Fruit fly (Drosophila melanogaster) whole organism, prepupa: ENCODE measurements around the gene CLIP-190.

Experiments
- Blimp-1 ChIP-seq: fragments of 200-800 bp; sonication (Bioruptor generic); optimal IDR thresholded peaks from 3 replicates; lab custom pipeline; 2017; ENCODE audit warnings: missing biosample characterization, missing genetic modification characterization, mild to moderate bottlenecking, moderate library complexity, missing genetic modification reagents
- CG10631 ChIP-seq: fragments of 200-800 bp; sonication (Bioruptor generic); optimal IDR thresholded peaks from 2 replicates; lab custom pipeline; 2016; ENCODE audit warnings: missing biosample characterization, missing genetic modification characterization
- CG11762 ChIP-seq: fragments of 200-800 bp; sonication (Bioruptor generic); optimal IDR thresholded peaks from 3 replicates; lab custom pipeline; 2016; ENCODE audit warnings: missing biosample characterization, missing genetic modification characterization; ENCODE audit not compliant: insufficient read depth
- CG11902 ChIP-seq: fragments of 200-800 bp; sonication (Bioruptor generic); optimal IDR thresholded peaks from 3 replicates; lab custom pipeline; 2016; ENCODE audit warnings: missing biosample characterization, missing genetic modification characterization
- CG15336 ChIP-seq: fragments of 200-800 bp; sonication (Bioruptor generic); IDR thresholded peaks from 2 replicates; pipeline ENCODE4 v1.3.6; 2022; ENCODE audit warnings: missing biosample characterization, missing genetic modification characterization
- CG1621 ChIP-seq: fragments of 200-800 bp; sonication (Bioruptor generic); optimal IDR thresholded peaks from 3 replicates; lab custom pipeline; 2018; ENCODE audit warnings: missing biosample characterization, mild to moderate bottlenecking, missing genetic modification characterization
- CG16779 ChIP-seq: fragments of 200-800 bp; sonication (Bioruptor generic); optimal IDR thresholded peaks from 3 replicates; lab custom pipeline; 2017; ENCODE audit warnings: missing biosample characterization, mild to moderate bottlenecking, missing genetic modification characterization
- CG3032 ChIP-seq: fragments of 200-800 bp; optimal IDR thresholded peaks from 2 replicates; lab custom pipeline; 2019; ENCODE audit warnings: missing biosample characterization, mild to moderate bottlenecking, missing genetic modification characterization, moderate library complexity
- CG32006 ChIP-seq: fragments of 200-800 bp; sonication (Bioruptor generic); optimal IDR thresholded peaks from 3 replicates; lab custom pipeline; 2017; ENCODE audit warnings: missing biosample characterization, mild to moderate bottlenecking, missing genetic modification characterization
- CG34406 ChIP-seq: fragments of 200-800 bp; sonication (Bioruptor generic); optimal IDR thresholded peaks from 3 replicates; lab custom pipeline; 2016; ENCODE audit warnings: missing biosample characterization, missing genetic modification characterization
- CG3919 ChIP-seq: fragments of 200-800 bp; sonication (Bioruptor generic); optimal IDR thresholded peaks from 3 replicates; lab custom pipeline; 2016; ENCODE audit warnings: missing biosample characterization, missing genetic modification characterization
- CG4318 ChIP-seq: fragments of 200-800 bp; sonication (Bioruptor generic); optimal IDR thresholded peaks from 3 replicates; lab custom pipeline; 2017; ENCODE audit warnings: missing biosample characterization, mild to moderate bottlenecking, missing genetic modification characterization
- CG6276 ChIP-seq: fragments of 200-800 bp; sonication (Bioruptor generic); optimal IDR thresholded peaks from 2 replicates; lab custom pipeline; 2017; ENCODE audit warnings: missing biosample characterization, mild to moderate bottlenecking, missing genetic modification characterization
- CG6792 ChIP-seq: fragments of 200-800 bp; sonication (Bioruptor generic); optimal IDR thresholded peaks from 3 replicates; lab custom pipeline; 2016; ENCODE audit warnings: missing biosample characterization, missing genetic modification characterization
- CG6808 ChIP-seq: fragments of 200-800 bp; sonication (Bioruptor generic); optimal IDR thresholded peaks from 3 replicates; lab custom pipeline; 2017; ENCODE audit warnings: missing biosample characterization, missing genetic modification characterization, mild to moderate bottlenecking, moderate library complexity, missing genetic modification reagents
- CG6854 ChIP-seq: fragments of 200-800 bp; sonication (Bioruptor generic); optimal IDR thresholded peaks from 2 replicates; lab custom pipeline; 2017; ENCODE audit warnings: missing biosample characterization, mild to moderate bottlenecking, missing genetic modification characterization
- CG8319 ChIP-seq: fragments of 200-800 bp; sonication (Bioruptor generic); optimal IDR thresholded peaks from 3 replicates; lab custom pipeline; 2016; ENCODE audit warnings: missing biosample characterization, missing genetic modification characterization
- CG8632 ChIP-seq: fragments of 200-800 bp; sonication (Bioruptor generic); optimal IDR thresholded peaks from 3 replicates; lab custom pipeline; 2016; ENCODE audit warnings: missing biosample characterization, missing genetic modification characterization
- Eip75B ChIP-seq: fragments of 200-800 bp; sonication (Bioruptor generic); optimal IDR thresholded peaks from 3 replicates; lab custom pipeline; 2016; ENCODE audit warnings: missing biosample characterization, missing genetic modification characterization
- Eip78C ChIP-seq: fragments of 200-800 bp; sonication (Bioruptor generic); peaks from one replicate; lab custom pipeline; 2016; ENCODE audit warnings: missing biosample characterization, missing genetic modification characterization
- Ets21C ChIP-seq: fragments of 200-800 bp; sonication (Bioruptor generic); optimal IDR thresholded peaks from 3 replicates; lab custom pipeline; 2016; ENCODE audit warnings: missing biosample characterization, missing genetic modification characterization
- Ets96B ChIP-seq: fragments of 200-800 bp; optimal IDR thresholded peaks from 2 replicates; lab custom pipeline; 2019; ENCODE audit warnings: missing biosample characterization, mild to moderate bottlenecking, missing genetic modification characterization, moderate library complexity
- Gug ChIP-seq: fragments of 200-800 bp; sonication (Bioruptor generic); IDR thresholded peaks from 2 replicates; pipeline ENCODE4 v1.3.6; 2022; ENCODE audit warnings: missing biosample characterization, missing genetic modification characterization
- Hr38 ChIP-seq: sonication (Bioruptor generic); optimal IDR thresholded peaks from 2 replicates; lab custom pipeline; 2016; ENCODE audit warnings: missing biosample characterization, missing genetic modification characterization
- Hr4 ChIP-seq: fragments of 200-800 bp; sonication (Bioruptor generic); optimal IDR thresholded peaks from 3 replicates; lab custom pipeline; 2016; ENCODE audit warnings: missing biosample characterization, missing genetic modification characterization
- Lpt ChIP-seq: fragments of 200-800 bp; sonication (Bioruptor generic); optimal IDR thresholded peaks from 3 replicates; lab custom pipeline; 2016; ENCODE audit warnings: missing biosample characterization, missing genetic modification characterization
- Met ChIP-seq: fragments of 200-800 bp; sonication (Bioruptor generic); optimal IDR thresholded peaks from 3 replicates; lab custom pipeline; 2016; ENCODE audit warnings: missing biosample characterization, missing genetic modification characterization
- Sox102F ChIP-seq: fragments of 200-800 bp; sonication (Bioruptor generic); optimal IDR thresholded peaks from 2 replicates; lab custom pipeline; 2016; ENCODE audit warnings: missing biosample characterization, mild to moderate bottlenecking, missing genetic modification characterization
- Sox14 ChIP-seq: fragments of 200-800 bp; sonication (Bioruptor generic); optimal IDR thresholded peaks from 3 replicates; lab custom pipeline; 2016; ENCODE audit warnings: missing biosample characterization, missing genetic modification characterization
- Sox15 ChIP-seq: fragments of 200-800 bp; sonication (Bioruptor generic); optimal IDR thresholded peaks from 3 replicates; lab custom pipeline; 2016; ENCODE audit warnings: missing biosample characterization, missing genetic modification characterization
- achi ChIP-seq: fragments of 200-800 bp; sonication (Bioruptor generic); optimal IDR thresholded peaks from 3 replicates; lab custom pipeline; 2016; ENCODE audit warnings: missing biosample characterization, missing genetic modification characterization
- acj6 ChIP-seq: fragments of 200-800 bp; sonication (Bioruptor generic); optimal IDR thresholded peaks from 3 replicates; lab custom pipeline; 2016; ENCODE audit warnings: missing biosample characterization, missing genetic modification characterization
- cyc ChIP-seq: fragments of 200-800 bp; sonication (Bioruptor generic); optimal IDR thresholded peaks from 3 replicates; lab custom pipeline; 2016; ENCODE audit warnings: missing biosample characterization, missing genetic modification characterization
- dac ChIP-seq: fragments of 200-800 bp; sonication (Bioruptor generic); optimal IDR thresholded peaks from 2 replicates; lab custom pipeline; 2017; ENCODE audit warnings: missing biosample characterization, mild to moderate bottlenecking, missing genetic modification characterization
- eg ChIP-seq: fragments of 200-800 bp; sonication (Bioruptor generic); IDR thresholded peaks from 3 replicates; pipeline ENCODE4 v1.3.6; 2022; ENCODE audit warnings: missing biosample characterization, missing genetic modification characterization
- fd59A ChIP-seq: fragments of 200-800 bp; sonication (Bioruptor generic); optimal IDR thresholded peaks from 2 replicates; lab custom pipeline; 2017; ENCODE audit warnings: missing biosample characterization, mild to moderate bottlenecking, missing genetic modification characterization, missing genetic modification reagents
- fd85E ChIP-seq: fragments of 200-800 bp; sonication (Bioruptor generic); optimal IDR thresholded peaks from 3 replicates; lab custom pipeline; 2016; ENCODE audit warnings: missing biosample characterization, missing genetic modification characterization
- lz ChIP-seq: fragments of 200-800 bp; sonication (Bioruptor generic); optimal IDR thresholded peaks from 3 replicates; lab custom pipeline; 2016; ENCODE audit warnings: missing biosample characterization, missing genetic modification characterization
- net ChIP-seq: fragments of 200-800 bp; sonication (Bioruptor generic); optimal IDR thresholded peaks from 3 replicates; lab custom pipeline; 2016; ENCODE audit warnings: missing biosample characterization, missing genetic modification characterization
- spab ChIP-seq: fragments of 200-800 bp; sonication (Bioruptor generic); optimal IDR thresholded peaks from 2 replicates; lab custom pipeline; 2017; ENCODE audit warnings: missing biosample characterization, mild to moderate bottlenecking, missing genetic modification characterization, missing genetic modification reagents
- ss ChIP-seq, 2 experiments: fragments of 200-800 bp; sonication (Bioruptor generic); optimal IDR thresholded peaks; 2 replicates in 1 of 2; 3 replicates in 1 of 2; lab custom pipeline; 2017 to 2018; ENCODE audit warnings: mild to moderate bottlenecking in 2 of 2, missing biosample characterization in 2 of 2, missing genetic modification characterization in 2 of 2, moderate library complexity in 1 of 2
- svp ChIP-seq: fragments of 200-800 bp; sonication (Bioruptor generic); peaks from one replicate; lab custom pipeline; 2016; ENCODE audit warnings: missing biosample characterization, missing genetic modification characterization
- topi ChIP-seq: fragments of 200-800 bp; sonication (Bioruptor generic); optimal IDR thresholded peaks from 3 replicates; lab custom pipeline; 2016; ENCODE audit warnings: missing biosample characterization, missing genetic modification characterization
- vri ChIP-seq: fragments of 200-800 bp; sonication (Bioruptor generic); optimal IDR thresholded peaks from 3 replicates; lab custom pipeline; 2016; ENCODE audit warnings: missing biosample characterization, mild to moderate bottlenecking, missing genetic modification characterization

CLIP-190 gene

DNA sequence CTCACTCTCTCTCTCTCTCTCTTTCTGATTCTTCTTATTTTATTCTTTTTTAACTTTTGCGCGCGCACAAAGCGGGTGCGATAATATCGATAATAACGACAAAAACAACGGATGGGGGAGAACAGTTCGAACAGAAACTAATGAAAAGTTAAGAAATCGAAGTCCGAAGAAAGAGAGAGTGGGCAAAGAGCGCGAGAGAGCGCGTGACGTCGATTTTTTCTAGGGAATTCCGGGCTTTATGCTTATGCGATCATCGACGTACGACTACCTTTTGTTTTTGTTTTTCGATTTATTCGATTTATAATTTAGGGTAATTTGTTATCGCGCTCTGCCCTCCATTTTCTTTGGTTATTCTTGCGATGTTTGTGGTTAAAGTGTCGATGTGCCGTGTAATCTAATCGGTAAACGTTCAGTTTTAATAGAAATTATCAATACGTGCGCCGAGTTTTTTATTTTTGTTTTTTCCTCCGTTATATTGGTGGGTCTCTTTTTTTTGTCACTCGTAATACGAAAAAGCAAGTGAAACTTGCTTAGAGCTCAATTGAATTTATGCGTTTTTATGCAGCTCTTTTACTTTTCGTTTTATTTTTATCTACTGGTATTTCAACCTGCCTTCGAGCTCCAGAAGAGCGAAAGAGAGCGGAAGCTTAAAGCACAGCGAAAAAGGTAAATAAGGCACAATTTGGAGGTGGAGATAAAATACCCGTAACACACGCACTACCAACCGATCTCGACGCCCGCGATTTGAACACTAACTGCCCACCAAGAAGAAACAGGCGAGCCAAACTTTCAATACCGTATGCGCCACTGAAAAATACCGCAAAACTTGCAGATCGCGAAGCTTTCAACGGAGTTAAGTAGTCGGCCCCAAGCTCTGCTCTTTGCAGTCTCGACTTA lies 65.4 kb downstream of the CLIP-190 start, which contains the start of gene dl (continued):
- TF ChIP-seq CG32006 (GFP tag; lab: Kevin White, UChicago), result peak; percentile 91
- peak; percentile 25 for TF ChIP-seq achi
- no peak for TF ChIP-seq CG3032 (tag; lab: Kevin White, UChicago)
- peak; percentile 78 for TF ChIP-seq Hr4 (GFP tag; lab: Kevin White, UChicago)
- peak; percentile 46 for TF ChIP-seq CG6808 (GFP tag; lab: Kevin White, UChicago)
- peak; percentile 70 for TF ChIP-seq CG15336 (GFP tag; lab: Robert Waterston, UW)
- TF ChIP-seq CG1621 (tag; lab: Kevin White, UChicago), result peak; percentile 58
- peak; percentile 50 for TF ChIP-seq Sox14 (GFP tag; lab: Kevin White, UChicago)
- peak; percentile 89 for TF ChIP-seq Eip78C
- TF ChIP-seq CG11762 (GFP tag; lab: Kevin White, UChicago), result peak; percentile 33

DNA sequence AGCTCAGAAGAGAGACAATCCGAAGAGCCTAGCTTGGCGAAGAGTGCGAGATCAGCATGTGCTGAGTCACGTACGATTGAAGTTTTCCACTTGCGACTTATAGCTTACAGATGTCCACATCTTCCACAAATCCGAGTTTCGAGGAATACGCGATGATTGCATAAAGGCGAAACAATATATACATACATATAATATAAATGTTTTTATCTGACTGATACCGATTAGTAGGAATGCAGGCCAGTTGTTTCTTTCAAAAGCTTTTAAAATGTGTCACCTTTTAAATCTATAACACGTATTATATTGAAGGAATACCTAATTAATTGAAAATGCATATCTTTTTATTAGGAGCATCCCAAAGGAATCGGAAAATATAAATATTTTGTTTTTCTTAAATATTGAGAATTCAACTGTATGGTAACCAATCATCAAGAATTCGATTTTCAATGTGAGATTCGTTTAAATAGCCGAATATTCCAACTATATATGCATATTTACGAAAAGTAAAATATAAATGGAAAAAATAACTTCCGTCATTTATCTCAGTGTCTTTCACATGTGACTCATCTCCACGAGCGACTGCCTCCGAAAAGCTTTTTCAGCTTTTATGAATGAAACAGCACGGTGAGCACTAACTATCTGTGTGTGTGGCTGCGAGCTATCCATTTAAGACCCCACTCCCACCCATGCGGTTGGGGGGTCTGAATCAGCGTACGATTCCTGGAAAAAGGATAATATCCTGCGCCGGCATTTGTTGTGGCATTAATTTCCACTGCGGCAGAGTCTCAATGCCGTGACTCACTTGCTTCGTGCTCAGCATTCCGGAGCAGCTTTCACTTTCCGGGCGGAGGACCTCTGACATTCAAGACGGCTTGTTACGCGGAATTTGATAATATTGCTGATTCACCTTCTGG lies 66.3 kb downstream of the CLIP-190 start:
- TF ChIP-seq Met, result peak; percentile 81
- TF ChIP-seq CG32006 (GFP tag; lab: Kevin White, UChicago), result peak; percentile 80
- peak; percentile 62 for TF ChIP-seq CG11762 (GFP tag; lab: Kevin White, UChicago)
- peak; percentile 52 for TF ChIP-seq spab (GFP tag; lab: Kevin White, UChicago)
- TF ChIP-seq Lpt (GFP tag; lab: Kevin White, UChicago), result peak; percentile 55
- TF ChIP-seq Sox15, result peak; percentile 53
- peak; percentile 72 for TF ChIP-seq achi
- peak; percentile 58 for TF ChIP-seq fd59A (GFP tag; lab: Kevin White, UChicago)
- TF ChIP-seq acj6, result peak; percentile 78
- peak; percentile 49 for TF ChIP-seq CG8319 (GFP tag; lab: Kevin White, UChicago)
- peak; percentile 77 for TF ChIP-seq CG6792 (GFP tag; lab: Kevin White, UChicago)
- peak; percentile 74 for TF ChIP-seq CG8632
- peak; percentile 18 for TF ChIP-seq CG11902
- peak; percentile 62 for TF ChIP-seq Ets96B (tag; lab: Kevin White, UChicago)
- peak; percentile 47 for TF ChIP-seq CG4318
- TF ChIP-seq Sox102F (GFP tag; lab: Kevin White, UChicago), result peak; percentile 67
- peak; percentile 74 for TF ChIP-seq lz (GFP tag; lab: Kevin White, UChicago)
- TF ChIP-seq Blimp-1 (GFP tag; lab: Kevin White, UChicago), result peak; percentile 38
- TF ChIP-seq CG3032 (tag; lab: Kevin White, UChicago), result peak; percentile 63
- peak; percentile 78 for TF ChIP-seq CG3919
- TF ChIP-seq topi, result peak; percentile 84
- TF ChIP-seq Eip75B (GFP tag; lab: Kevin White, UChicago), result peak; percentile 78
- TF ChIP-seq Ets21C, result peak; percentile 59
- TF ChIP-seq dac (GFP tag; lab: Kevin White, UChicago), result no peak
- peak; percentile 28 for TF ChIP-seq fd85E
- TF ChIP-seq CG6854 (GFP tag; lab: Kevin White, UChicago), result peak; percentile 23
- TF ChIP-seq CG10631 (GFP tag; lab: Kevin White, UChicago), result peak; percentile 71
- no peak; the same call in 1 of the 2 replicates for TF ChIP-seq CG15336 (GFP tag; lab: Robert Waterston, UW)
- peak; percentile 35 for TF ChIP-seq CG1621 (tag; lab: Kevin White, UChicago)
- peak; percentile 86 for TF ChIP-seq CG34406 (GFP tag; lab: Kevin White, UChicago)
- TF ChIP-seq ss (GFP tag; optimal IDR thresholded peaks at IDR 0.05; lab: Kevin White, UChicago), result peak; percentile 3 to 58
- no peak for TF ChIP-seq Hr38 (GFP tag; lab: Kevin White, UChicago)
- peak; percentile 88 for TF ChIP-seq svp (GFP tag; lab: Kevin White, UChicago)
- TF ChIP-seq Sox14 (GFP tag; lab: Kevin White, UChicago), result peak; percentile 76
- peak; percentile 31 for TF ChIP-seq vri (GFP tag; lab: Kevin White, UChicago)
- peak; percentile 69 for TF ChIP-seq CG6276 (GFP tag; lab: Kevin White, UChicago)
- peak; percentile 65 for TF ChIP-seq cyc (GFP tag; lab: Kevin White, UChicago)
- no peak; the same call in 2 of the 3 replicates for TF ChIP-seq eg (GFP tag; lab: Robert Waterston, UW)
- no peak for TF ChIP-seq Gug (GFP tag; lab: Robert Waterston, UW)
- peak; percentile 62 for TF ChIP-seq CG16779 (tag; lab: Kevin White, UChicago)
- peak; percentile 81 for TF ChIP-seq net (GFP tag; lab: Kevin White, UChicago)
